Worm (Caenorhabditis elegans): Measurements from ENCODE around the gene F14D2.7.

The F14D2.7 gene

DNA sequence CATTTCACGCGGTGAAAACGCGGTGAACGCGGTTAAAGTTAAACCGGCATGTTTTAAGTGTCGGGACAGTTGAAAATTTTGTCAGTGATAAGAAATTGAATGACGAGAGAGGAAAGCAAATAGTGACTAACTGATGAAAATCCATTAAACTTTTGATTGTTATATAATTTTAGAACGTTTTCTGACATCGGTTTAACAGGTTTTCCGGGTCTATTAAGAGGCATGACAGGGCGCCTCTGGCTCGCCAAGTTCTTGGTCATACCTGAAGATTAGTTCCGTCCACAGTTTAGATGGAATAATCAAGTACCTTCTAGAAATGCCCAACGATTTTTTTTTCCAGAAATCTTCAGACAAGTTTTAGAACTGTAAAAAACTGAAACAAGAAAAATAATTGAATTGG, 15.3 kb downstream of the F14D2.7 start, which contains the start of gene Y46D2A.2:
Gene Y46D2A.2, minus strand, starts transcription at position 101 of the 400 bp plus-strand sequence.
- TF ChIP-seq unc-130 (GFP tag; optimal IDR thresholded peaks at IDR 0.05): no peak

DNA sequence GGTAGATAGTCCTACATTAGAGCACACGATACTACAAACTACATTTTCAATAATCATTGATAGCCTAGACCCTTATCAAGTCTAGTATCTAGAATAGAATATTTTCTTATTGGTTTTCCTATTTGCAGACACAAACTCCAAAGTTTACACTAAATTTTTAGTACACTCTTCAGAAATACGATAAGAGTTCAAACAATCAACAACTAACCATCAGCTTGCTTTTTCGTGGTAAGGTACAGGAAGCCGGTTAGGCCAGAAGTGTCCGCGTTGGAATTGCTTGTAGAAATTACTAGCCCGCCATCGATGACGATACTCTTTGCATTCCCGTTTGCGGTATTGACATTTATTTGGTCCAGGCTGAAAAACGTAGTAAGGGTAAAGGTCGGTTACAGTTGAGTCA, 16.2 kb downstream of the F14D2.7 start, which contains the start of gene Y46D2A.1:
Gene Y46D2A.1, plus strand, starts transcription at position 301 of the 400 bp plus-strand sequence.
- TF ChIP-seq fkh-10 (GFP tag; optimal IDR thresholded peaks at IDR 0.05) (no peak), dmd-6 (GFP tag; IDR thresholded peaks at IDR 0.05) (0 out of 2 replicates have a peak, but pooled peaks have one; percentile 12), nhr-28 (tag; optimal IDR thresholded peaks at IDR 0.05) (peak; percentile 22), unc-39 (tag; optimal IDR thresholded peaks at IDR 0.05) (no peak)

DNA sequence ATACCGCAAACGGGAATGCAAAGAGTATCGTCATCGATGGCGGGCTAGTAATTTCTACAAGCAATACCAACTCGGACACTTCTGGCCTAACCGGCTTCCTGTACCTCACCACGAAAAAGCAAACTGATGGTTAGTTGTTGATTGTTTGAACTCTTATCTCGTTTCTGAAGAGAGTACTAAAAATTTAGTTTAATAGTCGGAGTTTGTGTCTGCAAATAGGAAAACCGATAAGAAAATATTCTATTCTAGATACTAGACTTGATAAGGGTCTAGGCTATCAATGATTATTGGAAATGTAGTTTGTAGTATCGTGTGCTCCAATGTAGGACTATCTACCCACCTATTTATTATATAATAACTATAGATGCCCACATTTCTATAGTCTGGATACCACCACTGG, 19.6 kb downstream of the F14D2.7 start:
- TF ChIP-seq ZK546.5 (tag; optimal IDR thresholded peaks at IDR 0.05) (no peak), F37D6.2 (tag; optimal IDR thresholded peaks at IDR 0.05) (no peak), nhr-25 (tag; optimal IDR thresholded peaks at IDR 0.05; ENCODE audit: borderline replicate concordance, insufficient read depth) (no peak), pqm-1 (tag; optimal IDR thresholded peaks at IDR 0.05) (peak; percentile 33), php-3 (GFP tag; IDR thresholded peaks at IDR 0.05) (peak; percentile 87), daf-16 (GFP tag; optimal IDR thresholded peaks at IDR 0.05) (no peak), daf-16 (tag; optimal IDR thresholded peaks at IDR 0.05) (peak; percentile 20), vab-7 (GFP tag; IDR thresholded peaks at IDR 0.05) (no peak), hlh-11 (tag; optimal IDR thresholded peaks at IDR 0.05) (peak; percentile 43), nhr-111 (GFP tag; optimal IDR thresholded peaks at IDR 0.05) (no peak), madf-5 (GFP tag; IDR thresholded peaks at IDR 0.05) (no peak), ceh-82 (tag; optimal IDR thresholded peaks at IDR 0.05) (no peak), dmd-6 (GFP tag; IDR thresholded peaks at IDR 0.05) (peak; percentile 73), hlh-30 (tag; optimal IDR thresholded peaks at IDR 0.05; ENCODE audit: insufficient read depth) (no peak), dve-1 (tag; optimal IDR thresholded peaks at IDR 0.05; ENCODE audit: insufficient read depth) (peak; percentile 23), nhr-28 (tag; optimal IDR thresholded peaks at IDR 0.05) (peak; percentile 68), hif-1 (tag; optimal IDR thresholded peaks at IDR 0.05) (no peak)

DNA sequence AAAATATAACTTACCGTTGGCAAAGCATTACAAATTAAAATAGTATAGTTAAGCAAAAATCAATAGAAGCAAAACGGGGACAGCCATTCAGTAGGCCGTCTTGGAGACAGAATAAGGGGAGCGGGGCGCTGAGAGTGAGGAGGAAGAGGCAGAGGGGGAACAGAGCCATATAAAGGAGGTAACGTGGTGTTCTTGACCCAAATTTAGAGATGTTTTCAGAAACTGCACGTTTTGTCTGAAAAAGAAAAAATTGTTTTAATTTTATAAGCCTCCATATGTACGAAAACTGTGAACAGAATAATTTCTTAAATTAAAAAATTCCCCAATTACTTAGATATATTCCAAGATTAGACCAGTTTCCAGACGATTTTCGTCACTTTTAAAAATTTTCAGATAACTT, 25.0 kb downstream of the F14D2.7 start, which contains the start of gene F39E9.6:
Gene F39E9.6, minus strand, starts transcription at position 101 of the 400 bp plus-strand sequence.
- TF ChIP-seq zfp-3 (GFP tag; conservative IDR thresholded peaks at IDR 0.05): no peak
- TF ChIP-seq nhr-102 (tag; optimal IDR thresholded peaks at IDR 0.05): no peak
- no peak for TF ChIP-seq ztf-11 (tag; optimal IDR thresholded peaks at IDR 0.05)
- no peak for TF ChIP-seq lin-38 (GFP tag; IDR thresholded peaks at IDR 0.05)
- no peak for TF ChIP-seq nhr-76 (tag; optimal IDR thresholded peaks at IDR 0.05)
- no peak for TF ChIP-seq dpl-1 (GFP tag; optimal IDR thresholded peaks at IDR 0.05)
- TF ChIP-seq daf-16 (GFP tag; optimal IDR thresholded peaks at IDR 0.05): no peak
- TF ChIP-seq daf-16 (tag; optimal IDR thresholded peaks at IDR 0.05): no peak
- TF ChIP-seq ceh-28 (tag; optimal IDR thresholded peaks at IDR 0.05): no peak
- TF ChIP-seq ZK337.2 (GFP tag; IDR thresholded peaks at IDR 0.05): no peak
- no peak for TF ChIP-seq D1046.2 (GFP tag; IDR thresholded peaks at IDR 0.05)
- no peak for TF ChIP-seq sdz-12 (GFP tag; optimal IDR thresholded peaks at IDR 0.05)
- no peak for TF ChIP-seq nhr-48 (tag; optimal IDR thresholded peaks at IDR 0.05)
- TF ChIP-seq lsy-2 (tag; optimal IDR thresholded peaks at IDR 0.05): no peak
- no peak for TF ChIP-seq tag-97 (GFP tag; IDR thresholded peaks at IDR 0.05)

All from whole organism, L4 larva.